Worm (Caenorhabditis elegans) whole organism, young adult: ENCODE measurements around the gene ZK896.1.

ENCODE experiments used
- B0035.1 ChIP-seq: sonication (generic microtip); optimal IDR thresholded peaks from 2 replicates; lab custom pipeline; 2016; ENCODE audit warnings: missing genetic modification characterization, mild to moderate bottlenecking, missing compliant biosample characterization, missing genotype, missing genetic modification reagents
- B0336.3 ChIP-seq: fragments of 200-800 bp; sonication (Bioruptor generic); IDR thresholded peaks from 2 replicates; pipeline ENCODE4 v1.3.6; 2022; ENCODE audit warnings: missing genetic modification characterization, missing compliant biosample characterization
- F23B12.7 ChIP-seq: sonication (generic microtip); optimal IDR thresholded peaks from 2 replicates; lab custom pipeline; 2017; ENCODE audit warnings: missing genetic modification characterization, mild to moderate bottlenecking, missing compliant biosample characterization, antibody characterized with exemption, moderate library complexity; ENCODE audit not compliant: insufficient read depth
- F39B2.1 ChIP-seq: fragments of 200-800 bp; sonication (Bioruptor generic); IDR thresholded peaks from 2 replicates; pipeline ENCODE4 v1.3.6; 2022; ENCODE audit warnings: missing genetic modification reagents, missing genetic modification characterization, missing compliant biosample characterization
- T07F8.4 ChIP-seq: sonication (generic microtip); optimal IDR thresholded peaks from 2 replicates; lab custom pipeline; 2016; ENCODE audit warnings: mild to moderate bottlenecking, missing genetic modification characterization, moderate library complexity, missing compliant biosample characterization
- T26A5.8 ChIP-seq: sonication (generic microtip); optimal IDR thresholded peaks from 2 replicates; lab custom pipeline; 2016; ENCODE audit warnings: missing genetic modification characterization, missing compliant biosample characterization
- atf-7 ChIP-seq: sonication (generic microtip); optimal IDR thresholded peaks from 2 replicates; lab custom pipeline; 2017; ENCODE audit warnings: mild to moderate bottlenecking, missing genetic modification characterization, missing compliant biosample characterization
- attf-3 ChIP-seq: fragments of 200-800 bp; sonication (Bioruptor generic); conservative IDR thresholded peaks from 2 replicates; pipeline ENCODE4 v1.3.6; 2022; ENCODE audit warnings: missing genetic modification reagents, missing genetic modification characterization, missing compliant biosample characterization
- attf-5 ChIP-seq: fragments of 200-800 bp; sonication (Bioruptor generic); optimal IDR thresholded peaks from 2 replicates; lab custom pipeline; 2018; ENCODE audit warnings: mild to moderate bottlenecking, missing genetic modification characterization, missing compliant biosample characterization
- attf-6 ChIP-seq: fragments of 200-800 bp; sonication (Bioruptor generic); IDR thresholded peaks from 2 replicates; pipeline ENCODE4 v1.3.6; 2022; ENCODE audit warnings: missing genetic modification reagents, missing genetic modification characterization, missing compliant biosample characterization
- die-1 ChIP-seq: sonication (generic microtip); optimal IDR thresholded peaks from 2 replicates; lab custom pipeline; 2016; ENCODE audit warnings: missing genotype, mild to moderate bottlenecking, missing genetic modification characterization, missing compliant biosample characterization
- dox-1 ChIP-seq: fragments of 200-800 bp; sonication (Bioruptor generic); IDR thresholded peaks from 2 replicates; pipeline ENCODE4 v1.3.6; 2022; ENCODE audit warnings: missing genetic modification reagents, missing genetic modification characterization, missing compliant biosample characterization
- egl-44 ChIP-seq: fragments of 200-800 bp; sonication (Bioruptor generic); IDR thresholded peaks from 2 replicates; pipeline ENCODE4 v1.3.6; 2022; ENCODE audit warnings: missing genetic modification reagents, missing genetic modification characterization, missing compliant biosample characterization
- ekl-4 ChIP-seq: fragments of 200-800 bp; sonication (Bioruptor generic); IDR thresholded peaks from 2 replicates; pipeline ENCODE4 v1.3.6; 2022; ENCODE audit warnings: missing genetic modification reagents, missing genetic modification characterization, missing compliant biosample characterization
- ets-4 ChIP-seq: fragments of 200-800 bp; sonication (Bioruptor generic); optimal IDR thresholded peaks from 2 replicates; lab custom pipeline; 2018; ENCODE audit warnings: mild to moderate bottlenecking, missing genetic modification characterization, missing compliant biosample characterization
- hmg-1.2 ChIP-seq: fragments of 200-800 bp; sonication (Bioruptor generic); IDR thresholded peaks from 2 replicates; pipeline ENCODE4 v1.3.6; 2022; ENCODE audit warnings: missing genetic modification reagents, missing genetic modification characterization, missing compliant biosample characterization
- hsf-1 ChIP-seq: fragments of 200-800 bp; sonication (Bioruptor generic); IDR thresholded peaks from 2 replicates; pipeline ENCODE4 v1.3.6; 2022; ENCODE audit warnings: missing genetic modification reagents, missing genetic modification characterization, missing compliant biosample characterization
- let-526 ChIP-seq: fragments of 200-800 bp; sonication (Bioruptor generic); IDR thresholded peaks from 2 replicates; pipeline ENCODE4 v1.3.6; 2022; ENCODE audit warnings: missing genetic modification reagents, missing genetic modification characterization, missing compliant biosample characterization
- let-607 ChIP-seq, 2 experiments: fragments of 200-800 bp in 1 of 2; sonication (Bioruptor generic) in 1 of 2; sonication (generic microtip) in 1 of 2; optimal IDR thresholded peaks; 2 replicates each; lab custom pipeline; 2016 to 2018; ENCODE audit warnings: mild to moderate bottlenecking in 2 of 2, missing compliant biosample characterization in 2 of 2, missing genetic modification characterization in 2 of 2, moderate library complexity in 2 of 2, missing genotype in 1 of 2
- lin-26 ChIP-seq: fragments of 200-800 bp; sonication (Bioruptor generic); IDR thresholded peaks from 2 replicates; pipeline ENCODE4 v1.3.6; 2022; ENCODE audit warnings: missing genetic modification reagents, missing genetic modification characterization, missing compliant biosample characterization
- lin-40 ChIP-seq: sonication (generic microtip); optimal IDR thresholded peaks from 2 replicates; lab custom pipeline; 2016; ENCODE audit warnings: missing genetic modification characterization, mild to moderate bottlenecking, missing compliant biosample characterization, missing genotype, missing genetic modification reagents
- lsy-27 ChIP-seq: sonication (generic microtip); optimal IDR thresholded peaks from 2 replicates; lab custom pipeline; 2017; ENCODE audit warnings: missing genetic modification characterization, mild to moderate bottlenecking, missing compliant biosample characterization, antibody characterized with exemption, missing genotype, borderline replicate concordance; ENCODE audit not compliant: insufficient read depth
- madf-10 ChIP-seq: sonication (generic microtip); optimal IDR thresholded peaks from 2 replicates; lab custom pipeline; 2016; ENCODE audit warnings: mild to moderate bottlenecking, missing genetic modification characterization, missing compliant biosample characterization
- madf-6 ChIP-seq: fragments of 200-800 bp; sonication (Bioruptor generic); IDR thresholded peaks from 2 replicates; pipeline ENCODE4 v1.3.6; 2022; ENCODE audit warnings: missing genetic modification reagents, missing genetic modification characterization, missing compliant biosample characterization
- mes-4 ChIP-seq: sonication (generic microtip); optimal IDR thresholded peaks from 2 replicates; lab custom pipeline; 2016; ENCODE audit warnings: missing genotype, missing genetic modification characterization, missing compliant biosample characterization
- nfyb-1 ChIP-seq: fragments of 200-800 bp; sonication (Bioruptor generic); IDR thresholded peaks from 2 replicates; pipeline ENCODE4 v1.3.6; 2022; ENCODE audit warnings: missing genetic modification reagents, missing genetic modification characterization, missing compliant biosample characterization
- nhr-80 ChIP-seq: sonication (generic microtip); optimal IDR thresholded peaks from 2 replicates; lab custom pipeline; 2016; ENCODE audit warnings: missing genetic modification characterization, missing compliant biosample characterization
- pbrm-1 ChIP-seq: fragments of 200-800 bp; sonication (Bioruptor generic); IDR thresholded peaks from 2 replicates; pipeline ENCODE4 v1.3.6; 2022; ENCODE audit warnings: missing genetic modification reagents, missing genetic modification characterization, missing compliant biosample characterization
- pha-4 ChIP-seq: fragments of 150-350 bp; sonication (generic microtip); optimal IDR thresholded peaks from 2 replicates; lab custom pipeline; 2014; ENCODE audit warnings: missing biosample characterization, missing genetic modification reagents, missing genetic modification characterization
- rcor-1 ChIP-seq: fragments of 200-800 bp; sonication (Bioruptor generic); IDR thresholded peaks from 2 replicates; pipeline ENCODE4 v1.3.6; 2022; ENCODE audit warnings: missing genetic modification reagents, missing genetic modification characterization, missing compliant biosample characterization
- repo-1 ChIP-seq: sonication (generic microtip); optimal IDR thresholded peaks from 2 replicates; lab custom pipeline; 2017; ENCODE audit warnings: mild to moderate bottlenecking, missing genetic modification characterization, missing compliant biosample characterization
- sea-2 ChIP-seq: fragments of 200-800 bp; sonication (Bioruptor generic); IDR thresholded peaks from 2 replicates; pipeline ENCODE4 v1.3.6; 2022; ENCODE audit warnings: missing genetic modification characterization, missing compliant biosample characterization
- snpc-1.3 ChIP-seq: sonication (generic microtip); optimal IDR thresholded peaks from 2 replicates; lab custom pipeline; 2017; ENCODE audit warnings: missing genetic modification characterization, mild to moderate bottlenecking, missing compliant biosample characterization, antibody characterized with exemption, moderate library complexity, missing genotype, missing genetic modification reagents; ENCODE audit not compliant: insufficient read depth
- sptf-2 ChIP-seq: fragments of 200-800 bp; sonication (Bioruptor generic); optimal IDR thresholded peaks from 2 replicates; lab custom pipeline; 2018; ENCODE audit warnings: mild to moderate bottlenecking, missing genetic modification characterization, missing compliant biosample characterization
- tbp1 ChIP-seq: fragments of 200-800 bp; sonication (Bioruptor generic); optimal IDR thresholded peaks from 2 replicates; lab custom pipeline; 2018; ENCODE audit warnings: mild to moderate bottlenecking, missing genetic modification characterization, missing compliant biosample characterization
- tlf-1 ChIP-seq: fragments of 200-800 bp; sonication (Bioruptor generic); optimal IDR thresholded peaks from 2 replicates; lab custom pipeline; 2018; ENCODE audit warnings: mild to moderate bottlenecking, missing genetic modification characterization, missing compliant biosample characterization
- zfh-2 ChIP-seq: fragments of 200-800 bp; sonication (Bioruptor generic); conservative IDR thresholded peaks from 2 replicates; pipeline ENCODE4 v1.3.6; 2022; ENCODE audit warnings: missing genetic modification reagents, missing genetic modification characterization, missing compliant biosample characterization
- zim-3 ChIP-seq: sonication (generic microtip); optimal IDR thresholded peaks from 2 replicates; lab custom pipeline; 2017; ENCODE audit warnings: mild to moderate bottlenecking, missing genetic modification characterization, moderate library complexity, missing compliant biosample characterization
- ztf-22 ChIP-seq: fragments of 200-800 bp; sonication (Bioruptor generic); optimal IDR thresholded peaks from 2 replicates; lab custom pipeline; 2018; ENCODE audit warnings: mild to moderate bottlenecking, missing genetic modification characterization, moderate library complexity, missing compliant biosample characterization
- ztf-28 ChIP-seq: fragments of 200-800 bp; sonication (Bioruptor generic); IDR thresholded peaks from 2 replicates; pipeline ENCODE4 v1.3.6; 2022; ENCODE audit warnings: missing genetic modification reagents, missing genetic modification characterization, missing compliant biosample characterization

The ZK896.1 gene

ce11 chrIV:12836208-12836607 lies 39.0 kb downstream of the ZK896.1 start, which contains the start of gene M02B1.3:
Gene M02B1.3 (plus strand): TSS chrIV:12836508.
- TF ChIP-seq lin-26 (0 out of 2 replicates have a peak, but pooled peaks have one; percentile 20), zfh-2 (GFP tag; lab: Robert Waterston, UW) (peak; percentile 39; the same call in 1 of the 2 replicates), zim-3 (tag; lab: Kevin White, UChicago) (no peak), nfyb-1 (0 out of 2 replicates have a peak, but pooled peaks have one; percentile 22), madf-6 (0 out of 2 replicates have a peak, but pooled peaks have one; percentile 12)

- peak; percentile 20 for TF ChIP-seq lin-40 (tag; lab: Kevin White, UChicago)
- peak; percentile 90 for TF ChIP-seq nhr-80 (tag; lab: Kevin White, UChicago)
- no peak for TF ChIP-seq ztf-28 (GFP tag; lab: Robert Waterston, UW)
- no peak for TF ChIP-seq die-1 (tag; lab: Kevin White, UChicago)
- peak; percentile 40; the same call in 1 of the 2 replicates for TF ChIP-seq dox-1
- TF ChIP-seq let-607 (tag; optimal IDR thresholded peaks at IDR 0.05; lab: Kevin White, UChicago): peak; percentile 77 to 89
- 0 out of 2 replicates have a peak, but pooled peaks have one; percentile 9 for TF ChIP-seq hmg-1.2 (GFP tag; lab: Robert Waterston, UW)
- no peak for TF ChIP-seq T26A5.8 (tag; lab: Kevin White, UChicago)
- TF ChIP-seq ekl-4: 0 out of 2 replicates have a peak, but pooled peaks have one; percentile 30
- TF ChIP-seq mes-4 (tag; lab: Kevin White, UChicago): no peak
These were observed 39.8 kb downstream of the ZK896.1 start for ce11 chrIV:12835363-12835762.

- TF ChIP-seq lsy-27 (tag; lab: Kevin White, UChicago) (no peak), hmg-1.2 (GFP tag; lab: Robert Waterston, UW) (peak; percentile 67; the same call in 1 of the 2 replicates)
These were observed 40.8 kb downstream of the ZK896.1 start for ce11 chrIV:12834417-12834731.

ce11 chrIV:12833698-12834416 lies 41.3 kb downstream of the ZK896.1 start:
- TF ChIP-seq ztf-22 (GFP tag; lab: Kevin White, UChicago) (peak; percentile 56), zfh-2 (GFP tag; lab: Robert Waterston, UW) (peak; percentile 91), egl-44 (GFP tag; lab: Robert Waterston, UW) (peak; percentile 30; the same call in 1 of the 2 replicates), B0336.3 (GFP tag; lab: Robert Waterston, UW) (peak; percentile 58; the same call in 1 of the 2 replicates), atf-7 (tag; lab: Kevin White, UChicago) (peak; percentile 84), tlf-1 (GFP tag; lab: Kevin White, UChicago) (no peak), dox-1 (peak; percentile 83), let-526 (GFP tag; lab: Robert Waterston, UW) (peak; percentile 44; the same call in 1 of the 2 replicates), T07F8.4 (no peak), pbrm-1 (GFP tag; lab: Robert Waterston, UW) (no peak; the same call in 1 of the 2 replicates), lin-40 (tag; lab: Kevin White, UChicago) (peak; percentile 18), B0035.1 (tag; lab: Kevin White, UChicago) (no peak), nhr-80 (tag; lab: Kevin White, UChicago) (peak; percentile 100), attf-6 (GFP tag; lab: Robert Waterston, UW) (no peak), sea-2 (GFP tag; lab: Robert Waterston, UW) (no peak), let-607 (tag; optimal IDR thresholded peaks at IDR 0.05; lab: Kevin White, UChicago) (peak; percentile 81 to 88), snpc-1.3 (tag; lab: Kevin White, UChicago) (no peak), pha-4 (peak; percentile 8), ets-4 (peak; percentile 84), repo-1 (tag; lab: Kevin White, UChicago) (peak; percentile 11), hsf-1 (no peak), sptf-2 (GFP tag; lab: Kevin White, UChicago) (peak; percentile 69), mes-4 (tag; lab: Kevin White, UChicago) (no peak), F23B12.7 (no peak), attf-5 (peak; percentile 41), tbp1 (GFP tag; lab: Kevin White, UChicago) (peak; percentile 14), madf-10 (tag; lab: Kevin White, UChicago) (peak; percentile 37), rcor-1 (GFP tag; lab: Robert Waterston, UW) (no peak), F39B2.1 (no peak), attf-3 (GFP tag; lab: Robert Waterston, UW) (no peak)
